Fruit fly (Drosophila melanogaster) whole organism: ENCODE data around the gene CG4133.

ENCODE experiments used
- CG8478 ChIP-seq: fragments of >200 bp; optimal IDR thresholded peaks from 2 replicates; lab custom pipeline; 2018; ENCODE audit warnings: inconsistent platforms
- Dll ChIP-seq: fragments of >200 bp; optimal IDR thresholded peaks from 2 replicates; lab custom pipeline; 2017
- EcR ChIP-seq, 2 experiments: fragments of >200 bp; optimal IDR thresholded peaks; 2 replicates each; lab custom pipeline; 2017; ENCODE audit warnings: missing biosample characterization in 2 of 2, missing genetic modification characterization in 2 of 2, missing genetic modification reagents in 2 of 2
- pan ChIP-seq: fragments of >200 bp; optimal IDR thresholded peaks from 2 replicates; lab custom pipeline; 2017
- psq ChIP-seq: fragments of >200 bp; optimal IDR thresholded peaks from 2 replicates; lab custom pipeline; 2017
- usp ChIP-seq: fragments of >200 bp; optimal IDR thresholded peaks from 2 replicates; lab custom pipeline; 2017; ENCODE audit warnings: missing biosample characterization, missing genetic modification characterization, mixed read lengths

The CG4133 gene

dm6 chr2L:440638-441454 lies 14.5 kb upstream of the CG4133 start:
- TF ChIP-seq pan (lab: Kevin White, UChicago) (peak; percentile 81), usp (GFP tag; lab: Kevin White, UChicago) (no peak)

- TF ChIP-seq pan (lab: Kevin White, UChicago) (no peak), Dll (peak; percentile 29)
Observed at dm6 chr2L:441455-441730, 13.9 kb upstream of the CG4133 start.

- TF ChIP-seq usp (GFP tag; lab: Kevin White, UChicago) (no peak), psq (lab: Kevin White, UChicago) (no peak), pan (lab: Kevin White, UChicago) (no peak), Dll (no peak), EcR (GFP tag; optimal IDR thresholded peaks at IDR 0.05; lab: Kevin White, UChicago) (no peak), CG8478 (no peak)
Observed at dm6 chr2L:441927-442691, 13.2 kb upstream of the CG4133 start.

- TF ChIP-seq CG8478 (no peak), usp (GFP tag; lab: Kevin White, UChicago) (no peak), pan (lab: Kevin White, UChicago) (no peak), Dll (no peak), EcR (GFP tag; optimal IDR thresholded peaks at IDR 0.05; lab: Kevin White, UChicago) (no peak), psq (lab: Kevin White, UChicago) (no peak)
Observed at dm6 chr2L:447124-447523, 8.2 kb upstream of the CG4133 start.

dm6 chr2L:451705-452472 lies 3.4 kb upstream of the CG4133 start:
- TF ChIP-seq usp (GFP tag; lab: Kevin White, UChicago) = no peak
- no peak for TF ChIP-seq pan (lab: Kevin White, UChicago)
- TF ChIP-seq Dll = no peak
- no peak for TF ChIP-seq CG8478
- TF ChIP-seq psq (lab: Kevin White, UChicago) = no peak
- no peak for TF ChIP-seq EcR (GFP tag; optimal IDR thresholded peaks at IDR 0.05; lab: Kevin White, UChicago)

dm6 chr2L:452872-453271 lies 2.5 kb upstream of the CG4133 start, which contains the start of the genes crq and shv:
TSS of gene crq (minus strand) at chr2L:453024.
TSS of gene shv (plus strand) at chr2L:453108.
- TF ChIP-seq CG8478 (no peak), EcR (GFP tag; optimal IDR thresholded peaks at IDR 0.05; lab: Kevin White, UChicago) (no peak), Dll (no peak), pan (lab: Kevin White, UChicago) (no peak), usp (GFP tag; lab: Kevin White, UChicago) (no peak), psq (lab: Kevin White, UChicago) (no peak)

dm6 chr2L:455738-456137 lies 407 bp downstream of the CG4133 start:
- TF ChIP-seq CG8478 (no peak), pan (lab: Kevin White, UChicago) (no peak), EcR (GFP tag; optimal IDR thresholded peaks at IDR 0.05; lab: Kevin White, UChicago) (no peak), Dll (no peak), usp (GFP tag; lab: Kevin White, UChicago) (no peak), psq (lab: Kevin White, UChicago) (no peak)

dm6 chr2L:467683-468082 lies 12.4 kb downstream of the CG4133 start:
- TF ChIP-seq CG8478 (no peak), psq (lab: Kevin White, UChicago) (no peak), usp (GFP tag; lab: Kevin White, UChicago) (no peak), pan (lab: Kevin White, UChicago) (no peak), EcR (GFP tag; optimal IDR thresholded peaks at IDR 0.05; lab: Kevin White, UChicago) (no peak), Dll (no peak)

- TF ChIP-seq psq (lab: Kevin White, UChicago) (no peak), pan (lab: Kevin White, UChicago) (no peak), EcR (GFP tag; optimal IDR thresholded peaks at IDR 0.05; lab: Kevin White, UChicago) (no peak), usp (GFP tag; lab: Kevin White, UChicago) (no peak), Dll (no peak), CG8478 (no peak)
Observed at dm6 chr2L:468745-469358, 13.5 kb downstream of the CG4133 start.

dm6 chr2L:469912-470311 lies 14.6 kb downstream of the CG4133 start:
- TF ChIP-seq usp (GFP tag; lab: Kevin White, UChicago) = no peak
- TF ChIP-seq Dll = no peak
- no peak for TF ChIP-seq EcR (GFP tag; optimal IDR thresholded peaks at IDR 0.05; lab: Kevin White, UChicago)
- TF ChIP-seq psq (lab: Kevin White, UChicago) = no peak
- TF ChIP-seq CG8478 = no peak
- no peak for TF ChIP-seq pan (lab: Kevin White, UChicago)

dm6 chr2L:470336-470934 lies 15.1 kb downstream of the CG4133 start:
- TF ChIP-seq usp (GFP tag; lab: Kevin White, UChicago) = no peak
- TF ChIP-seq pan (lab: Kevin White, UChicago) = peak; percentile 82
